Worm (Caenorhabditis elegans) whole organism, early embryonic: ENCODE results near the gene T25B2.4.

ENCODE experiments used
- B0310.2 ChIP-seq: sonication (generic microtip); optimal IDR thresholded peaks from 2 replicates; lab custom pipeline; 2016; ENCODE audit warnings: mild to moderate bottlenecking, missing genetic modification characterization, missing compliant biosample characterization
- F13C5.2 ChIP-seq: sonication (generic microtip); optimal IDR thresholded peaks from 2 replicates; lab custom pipeline; 2017; ENCODE audit warnings: mild to moderate bottlenecking, missing genetic modification characterization, inconsistent platforms, missing compliant biosample characterization
- aly-1 ChIP-seq: sonication (generic microtip); optimal IDR thresholded peaks from 2 replicates; lab custom pipeline; 2016; ENCODE audit warnings: missing genetic modification characterization, missing compliant biosample characterization
- ama-1 ChIP-seq: fragments of 150-350 bp; optimal IDR thresholded peaks from 2 replicates; lab custom pipeline; 2014
- ceh-13 ChIP-seq: fragments of 200-800 bp; sonication (Bioruptor generic); optimal IDR thresholded peaks from 2 replicates; lab custom pipeline; 2018; ENCODE audit warnings: mild to moderate bottlenecking, missing genetic modification characterization, missing compliant biosample characterization
- ceh-36 ChIP-seq: sonication (generic microtip); optimal IDR thresholded peaks from 2 replicates; lab custom pipeline; 2016; ENCODE audit warnings: missing genetic modification characterization, inconsistent platforms, missing compliant biosample characterization
- ets-7 ChIP-seq: sonication (generic microtip); optimal IDR thresholded peaks from 2 replicates; lab custom pipeline; 2016; ENCODE audit warnings: missing genotype, missing genetic modification characterization, missing compliant biosample characterization
- flt-1 ChIP-seq: fragments of 200-800 bp; sonication (Bioruptor generic); IDR thresholded peaks from 2 replicates; pipeline ENCODE4 v1.3.6; 2022; ENCODE audit warnings: missing genetic modification characterization, missing compliant biosample characterization
- hmbx-1 ChIP-seq: sonication (generic microtip); optimal IDR thresholded peaks from 2 replicates; lab custom pipeline; 2016; ENCODE audit warnings: mild to moderate bottlenecking, missing genetic modification characterization, missing compliant biosample characterization
- hmg-4 ChIP-seq: fragments of 200-800 bp; sonication (Bioruptor generic); optimal IDR thresholded peaks from 2 replicates; lab custom pipeline; 2018; ENCODE audit warnings: mild to moderate bottlenecking, missing genetic modification characterization, missing compliant biosample characterization
- hnd-1 ChIP-seq: sonication (generic microtip); optimal IDR thresholded peaks from 2 replicates; lab custom pipeline; 2016; ENCODE audit warnings: missing genetic modification characterization, missing compliant biosample characterization
- pes-1 ChIP-seq: fragments of 200-800 bp; sonication (Bioruptor generic); IDR thresholded peaks from 2 replicates; pipeline ENCODE4 v1.3.6; 2022; ENCODE audit warnings: missing genetic modification reagents, missing genetic modification characterization, missing compliant biosample characterization
- scrt-1 ChIP-seq: fragments of 200-800 bp; sonication (Bioruptor generic); IDR thresholded peaks from 2 replicates; pipeline ENCODE4 v1.3.6; 2022; ENCODE audit warnings: missing genetic modification characterization, missing compliant biosample characterization
- sea-1 ChIP-seq: fragments of 200-800 bp; sonication (Bioruptor generic); conservative IDR thresholded peaks from 2 replicates; pipeline ENCODE4 v1.3.6; 2022; ENCODE audit warnings: missing genetic modification characterization, missing compliant biosample characterization
- tbx-11 ChIP-seq: fragments of 200-800 bp; sonication (Bioruptor generic); IDR thresholded peaks from 2 replicates; pipeline ENCODE4 v1.3.6; 2022; ENCODE audit warnings: missing genetic modification characterization, missing compliant biosample characterization
- tbx-37 ChIP-seq: fragments of 200-800 bp; sonication (Bioruptor generic); conservative IDR thresholded peaks from 2 replicates; pipeline ENCODE4 v1.3.6; 2022; ENCODE audit warnings: missing genetic modification reagents, missing genetic modification characterization, missing compliant biosample characterization
- tra-4 ChIP-seq: sonication (generic microtip); optimal IDR thresholded peaks from 2 replicates; lab custom pipeline; 2017; ENCODE audit warnings: missing genetic modification characterization, missing compliant biosample characterization

Gene T25B2.4

ce11 chrX:6175829-6176228 lies 2.2 kb upstream of the T25B2.4 start, which contains the start of gene T25B2.3:
Gene T25B2.3, plus strand, starts transcription at chrX:6176129.
- no peak for TF ChIP-seq aly-1 (tag; lab: Kevin White, UChicago)
- no peak for TF ChIP-seq ceh-36 (tag; lab: Kevin White, UChicago)
- TF ChIP-seq ets-7 (tag; lab: Kevin White, UChicago) = no peak
- TF ChIP-seq ama-1 = no peak

ce11 chrX:6178989-6179388 lies 945 bp downstream of the T25B2.4 start:
- TF ChIP-seq scrt-1 (GFP tag; lab: Robert Waterston, UW) (no peak), ama-1 (no peak), ets-7 (tag; lab: Kevin White, UChicago) (no peak), tra-4 (tag; lab: Kevin White, UChicago) (no peak), F13C5.2 (no peak), sea-1 (no peak), pes-1 (no peak)

ce11 chrX:6180293-6180692 lies 2.2 kb downstream of the T25B2.4 start, which contains the start of gene T13C5.7:
Gene T13C5.7, plus strand, starts transcription at chrX:6180593.
- no peak for TF ChIP-seq aly-1 (tag; lab: Kevin White, UChicago)
- no peak for TF ChIP-seq hnd-1 (tag; lab: Kevin White, UChicago)
- TF ChIP-seq ceh-36 (tag; lab: Kevin White, UChicago) = no peak
- TF ChIP-seq tra-4 (tag; lab: Kevin White, UChicago) = no peak
- no peak for TF ChIP-seq B0310.2 (tag; lab: Kevin White, UChicago)
- no peak for TF ChIP-seq hmg-4 (GFP tag; lab: Kevin White, UChicago)
- TF ChIP-seq scrt-1 (GFP tag; lab: Robert Waterston, UW) = no peak
- TF ChIP-seq F13C5.2 = no peak
- no peak for TF ChIP-seq ets-7 (tag; lab: Kevin White, UChicago)
- TF ChIP-seq pes-1 = no peak
- TF ChIP-seq ama-1 = no peak
- no peak for TF ChIP-seq tbx-11 (GFP tag; lab: Robert Waterston, UW)
- no peak for TF ChIP-seq ceh-13
- no peak for TF ChIP-seq hmbx-1 (tag; lab: Kevin White, UChicago)
- TF ChIP-seq tbx-37 (GFP tag; lab: Robert Waterston, UW) = no peak
- TF ChIP-seq sea-1 = no peak
- TF ChIP-seq flt-1 (GFP tag; lab: Robert Waterston, UW) = no peak

- TF ChIP-seq aly-1 (tag; lab: Kevin White, UChicago) (no peak), hmg-4 (GFP tag; lab: Kevin White, UChicago) (no peak), ceh-13 (no peak), hmbx-1 (tag; lab: Kevin White, UChicago) (no peak), scrt-1 (GFP tag; lab: Robert Waterston, UW) (no peak), sea-1 (no peak), tbx-11 (GFP tag; lab: Robert Waterston, UW) (no peak), F13C5.2 (no peak), flt-1 (GFP tag; lab: Robert Waterston, UW) (no peak), ets-7 (tag; lab: Kevin White, UChicago) (no peak), pes-1 (no peak), tbx-37 (GFP tag; lab: Robert Waterston, UW) (no peak), B0310.2 (tag; lab: Kevin White, UChicago) (no peak), hnd-1 (tag; lab: Kevin White, UChicago) (no peak), ceh-36 (tag; lab: Kevin White, UChicago) (no peak), tra-4 (tag; lab: Kevin White, UChicago) (no peak), ama-1 (no peak)
These were observed 6.7 kb downstream of the T25B2.4 start, which contains the start of gene T13C5.2 for ce11 chrX:6184709-6185108. Gene T13C5.2, plus strand, starts transcription at chrX:6185009.

ce11 chrX:6187848-6188247 lies 9.8 kb downstream of the T25B2.4 start, which contains the start of gene T13C5.10:
Gene T13C5.10, plus strand, starts transcription at chrX:6188148.
- TF ChIP-seq F13C5.2 = no peak
- no peak for TF ChIP-seq ceh-13
- TF ChIP-seq tbx-11 (GFP tag; lab: Robert Waterston, UW) = no peak
- no peak for TF ChIP-seq sea-1
- no peak for TF ChIP-seq tbx-37 (GFP tag; lab: Robert Waterston, UW)

ce11 chrX:6189955-6190354 lies 11.9 kb downstream of the T25B2.4 start, which contains the start of gene T13C5.9:
Gene T13C5.9, plus strand, starts transcription at chrX:6190255.
- no peak for TF ChIP-seq tbx-37 (GFP tag; lab: Robert Waterston, UW)

ce11 chrX:6194191-6194724 lies 16.2 kb downstream of the T25B2.4 start, which contains the start of gene ceh-54:
Gene ceh-54, minus strand, starts transcription at chrX:6194241.
- TF ChIP-seq tra-4 (tag; lab: Kevin White, UChicago) = no peak
- no peak for TF ChIP-seq hnd-1 (tag; lab: Kevin White, UChicago)
- TF ChIP-seq pes-1 = no peak
- TF ChIP-seq ets-7 (tag; lab: Kevin White, UChicago) = no peak
- no peak for TF ChIP-seq flt-1 (GFP tag; lab: Robert Waterston, UW)
- TF ChIP-seq tbx-11 (GFP tag; lab: Robert Waterston, UW) = no peak
- TF ChIP-seq hmg-4 (GFP tag; lab: Kevin White, UChicago) = no peak
- TF ChIP-seq ceh-13 = no peak
- no peak for TF ChIP-seq sea-1
- no peak for TF ChIP-seq aly-1 (tag; lab: Kevin White, UChicago)
- no peak for TF ChIP-seq tbx-37 (GFP tag; lab: Robert Waterston, UW)
- TF ChIP-seq hmbx-1 (tag; lab: Kevin White, UChicago) = no peak
- no peak for TF ChIP-seq ceh-36 (tag; lab: Kevin White, UChicago)
- TF ChIP-seq scrt-1 (GFP tag; lab: Robert Waterston, UW) = no peak

- no peak for TF ChIP-seq tbx-11 (GFP tag; lab: Robert Waterston, UW)
- no peak for TF ChIP-seq pes-1
- TF ChIP-seq F13C5.2 = no peak
- no peak for TF ChIP-seq ceh-36 (tag; lab: Kevin White, UChicago)
- no peak for TF ChIP-seq scrt-1 (GFP tag; lab: Robert Waterston, UW)
- TF ChIP-seq ama-1 = no peak
- no peak for TF ChIP-seq tbx-37 (GFP tag; lab: Robert Waterston, UW)
- no peak for TF ChIP-seq hnd-1 (tag; lab: Kevin White, UChicago)
- no peak for TF ChIP-seq hmbx-1 (tag; lab: Kevin White, UChicago)
- TF ChIP-seq ceh-13 = no peak
- no peak for TF ChIP-seq sea-1
- TF ChIP-seq aly-1 (tag; lab: Kevin White, UChicago) = no peak
- no peak for TF ChIP-seq tra-4 (tag; lab: Kevin White, UChicago)
- no peak for TF ChIP-seq B0310.2 (tag; lab: Kevin White, UChicago)
- TF ChIP-seq flt-1 (GFP tag; lab: Robert Waterston, UW) = no peak
- no peak for TF ChIP-seq ets-7 (tag; lab: Kevin White, UChicago)
- no peak for TF ChIP-seq hmg-4 (GFP tag; lab: Kevin White, UChicago)
These were observed 18.6 kb downstream of the T25B2.4 start, which contains the start of gene daf-9 for ce11 chrX:6196627-6197026. Gene daf-9, plus strand, starts transcription at chrX:6196927.
